Worm (Caenorhabditis elegans): Measurements from ENCODE around the gene unc-26.

Gene unc-26

DNA sequence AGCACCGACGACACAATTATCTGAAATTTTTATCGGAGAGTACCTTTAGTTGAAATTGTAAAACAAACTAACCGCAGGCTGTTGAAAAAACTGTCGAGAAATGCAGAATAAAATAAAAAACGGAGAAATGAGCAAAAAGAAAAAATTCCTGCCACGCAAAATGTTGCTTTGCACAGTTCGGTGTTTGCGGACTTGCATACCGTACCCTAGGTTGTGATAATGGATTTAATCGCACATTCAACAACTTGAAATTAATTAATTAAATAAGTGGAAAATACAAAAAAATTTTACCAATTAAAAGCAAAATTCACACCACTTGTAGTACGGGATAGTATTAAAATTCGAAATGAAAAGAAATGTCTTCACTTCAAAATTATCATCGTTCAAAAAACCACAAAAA, 40.9 kb downstream of the unc-26 start (continued):
- no peak for TF ChIP-seq zfh-2 (GFP tag; conservative IDR thresholded peaks at IDR 0.05)
- no peak for TF ChIP-seq nfya-2 (GFP tag; IDR thresholded peaks at IDR 0.05)
- TF ChIP-seq F10E7.11 (tag; optimal IDR thresholded peaks at IDR 0.05): no peak
- no peak for TF ChIP-seq bed-1 (GFP tag; IDR thresholded peaks at IDR 0.05)

DNA sequence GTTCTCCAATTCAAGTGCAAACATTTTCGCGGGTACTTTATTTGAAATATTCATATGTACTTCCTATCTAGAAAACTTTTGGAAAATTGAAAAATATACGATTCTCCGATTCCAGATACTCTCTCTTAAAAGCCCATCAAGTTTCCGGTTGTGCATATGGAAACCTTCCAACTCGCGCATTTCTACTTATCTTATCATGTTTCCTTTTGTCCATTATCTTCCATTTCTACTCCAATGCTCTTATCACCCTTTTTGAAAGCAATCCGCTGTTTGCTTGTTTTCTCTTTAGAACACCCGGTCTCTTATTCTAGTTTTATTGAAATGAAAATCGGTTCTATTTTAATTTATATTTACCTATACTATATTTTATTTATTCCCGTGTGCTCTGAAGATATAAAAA, 50.7 kb downstream of the unc-26 start, which contains the start of gene C48D1.5:
Gene C48D1.5, plus strand, starts transcription at position 301 of the 400 bp plus-strand sequence.
- no peak for TF ChIP-seq ZK185.1 (tag; optimal IDR thresholded peaks at IDR 0.05; ENCODE audit: poor library complexity, severe bottlenecking)
- no peak for TF ChIP-seq aptf-2 (GFP tag; conservative IDR thresholded peaks at IDR 0.05)
- no peak for TF ChIP-seq F49E8.2 (tag; optimal IDR thresholded peaks at IDR 0.05; ENCODE audit: insufficient read depth)
- no peak for TF ChIP-seq ceh-91 (GFP tag; IDR thresholded peaks at IDR 0.05)

DNA sequence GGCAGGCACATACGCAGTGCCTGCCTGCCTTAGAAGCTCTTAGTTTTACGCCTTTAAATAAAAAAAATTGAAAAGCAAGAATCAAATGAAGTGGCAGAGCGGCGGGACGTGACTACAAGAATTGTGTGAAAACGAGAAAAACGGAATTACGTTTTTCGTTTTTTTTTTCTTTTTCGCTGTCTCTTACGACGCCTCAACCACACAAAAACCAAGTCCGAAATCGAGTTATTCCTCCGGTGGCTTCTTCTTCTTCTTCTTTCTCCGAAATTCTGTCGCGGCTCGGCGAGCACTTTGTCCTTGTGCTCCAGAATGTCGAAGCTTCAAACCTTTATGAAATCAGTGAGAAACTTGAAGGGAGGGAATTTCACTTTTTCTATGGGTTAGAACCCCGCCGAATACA, 51.7 kb downstream of the unc-26 start:
- TF ChIP-seq unc-62 (GFP tag; optimal IDR thresholded peaks at IDR 0.05) (no peak), ets-4 (GFP tag; optimal IDR thresholded peaks at IDR 0.05) (no peak), mes-4 (tag; optimal IDR thresholded peaks at IDR 0.05) (no peak), ztf-26 (tag; optimal IDR thresholded peaks at IDR 0.05) (no peak), Y53G8AR.9 (GFP tag; conservative IDR thresholded peaks at IDR 0.05) (no peak), madf-10 (tag; optimal IDR thresholded peaks at IDR 0.05) (no peak), sea-2 (GFP tag; IDR thresholded peaks at IDR 0.05) (no peak), F39B2.1 (GFP tag; IDR thresholded peaks at IDR 0.05) (no peak), aptf-2 (GFP tag; conservative IDR thresholded peaks at IDR 0.05) (no peak), C06A6.2 (GFP tag; conservative IDR thresholded peaks at IDR 0.05) (no peak)

DNA sequence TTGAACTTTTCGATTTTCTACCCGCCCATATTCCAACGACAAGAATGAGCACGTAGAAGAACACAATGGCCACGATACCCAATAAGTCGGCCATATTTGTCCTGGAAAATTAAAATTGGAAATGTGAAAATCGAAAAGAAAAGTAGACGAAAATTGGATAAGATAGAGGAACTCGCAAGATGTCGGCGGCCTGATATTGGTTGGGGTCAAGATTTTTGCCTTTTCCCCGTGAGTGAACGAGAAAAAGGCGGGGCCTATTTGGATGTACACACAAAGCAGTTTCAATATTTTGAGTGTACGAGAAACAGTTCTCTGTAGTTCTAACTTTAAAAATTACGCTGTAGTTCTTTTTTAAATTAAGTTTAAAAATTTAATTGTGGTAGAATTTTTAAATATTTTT, 57.9 kb downstream of the unc-26 start, which contains the start of gene cho-1:
Gene cho-1, minus strand, starts transcription at position 101 of the 400 bp plus-strand sequence.
- TF ChIP-seq rec-8 (tag; optimal IDR thresholded peaks at IDR 0.05): no peak
- TF ChIP-seq F23B12.7 (tag; optimal IDR thresholded peaks at IDR 0.05; ENCODE audit: insufficient read depth): no peak
- no peak for TF ChIP-seq unc-62 (GFP tag; optimal IDR thresholded peaks at IDR 0.05)
- TF ChIP-seq snpc-4 (GFP tag; optimal IDR thresholded peaks at IDR 0.05): no peak
- no peak for TF ChIP-seq snpc-4 (tag; optimal IDR thresholded peaks at IDR 0.05)
- TF ChIP-seq attf-6 (GFP tag; IDR thresholded peaks at IDR 0.05): no peak
- TF ChIP-seq nhr-179 (tag; optimal IDR thresholded peaks at IDR 0.05): no peak
- no peak for TF ChIP-seq ets-4 (GFP tag; optimal IDR thresholded peaks at IDR 0.05)
- TF ChIP-seq hsf-1 (GFP tag; IDR thresholded peaks at IDR 0.05): no peak
- no peak for TF ChIP-seq F57A8.1 (GFP tag; optimal IDR thresholded peaks at IDR 0.05)
- no peak for TF ChIP-seq F10E7.11 (tag; optimal IDR thresholded peaks at IDR 0.05)
- TF ChIP-seq repo-1 (tag; optimal IDR thresholded peaks at IDR 0.05): no peak
- no peak for TF ChIP-seq athp-1 (tag; optimal IDR thresholded peaks at IDR 0.05)
- no peak for TF ChIP-seq madf-3 (GFP tag; IDR thresholded peaks at IDR 0.05)
